Worm (Caenorhabditis elegans): ENCODE results near the gene B0303.11.

Gene B0303.11

ce11 chrIII:8744765-8745164 is 34.6 kb upstream of the B0303.11 start:
- TF ChIP-seq nfya-1 (tag; optimal IDR thresholded peaks at IDR 0.05): no peak
- TF ChIP-seq ceh-24 (tag; optimal IDR thresholded peaks at IDR 0.05): no peak
- TF ChIP-seq ceh-31 (tag; optimal IDR thresholded peaks at IDR 0.05): no peak
- no peak for TF ChIP-seq F13H6.1 (tag; optimal IDR thresholded peaks at IDR 0.05)
- TF ChIP-seq tbx-7 (tag; optimal IDR thresholded peaks at IDR 0.05): no peak
- TF ChIP-seq lin-11 (tag; optimal IDR thresholded peaks at IDR 0.05): no peak
- no peak for TF ChIP-seq fax-1 (tag; optimal IDR thresholded peaks at IDR 0.05)

ce11 chrIII:8743796-8744404 is 33.7 kb upstream of the B0303.11 start, which contains the start of gene ZK370.6:
Gene ZK370.6, minus strand, starts transcription at chrIII:8743846.
- TF ChIP-seq unc-42 (tag; optimal IDR thresholded peaks at IDR 0.05): peak; percentile 91
- no peak for TF ChIP-seq mec-3 (tag; optimal IDR thresholded peaks at IDR 0.05; ENCODE audit: borderline replicate concordance)

ce11 chrIII:8742584-8742983 is 32.4 kb upstream of the B0303.11 start:
- TF ChIP-seq rnt-1 (tag; optimal IDR thresholded peaks at IDR 0.05): no peak
- TF ChIP-seq nhr-232 (tag; optimal IDR thresholded peaks at IDR 0.05): no peak
- TF ChIP-seq ceh-31 (tag; optimal IDR thresholded peaks at IDR 0.05): no peak
- TF ChIP-seq lim-6 (tag; optimal IDR thresholded peaks at IDR 0.05): no peak
- no peak for TF ChIP-seq ceh-34 (tag; optimal IDR thresholded peaks at IDR 0.05)
- TF ChIP-seq ceh-30 (tag; optimal IDR thresholded peaks at IDR 0.05): no peak
- no peak for TF ChIP-seq ceh-45 (GFP tag; IDR thresholded peaks at IDR 0.05)
- no peak for TF ChIP-seq hlh-13 (GFP tag; optimal IDR thresholded peaks at IDR 0.05)
- no peak for TF ChIP-seq odd-2 (tag; optimal IDR thresholded peaks at IDR 0.05)
- no peak for TF ChIP-seq F13H6.1 (tag; optimal IDR thresholded peaks at IDR 0.05)
- TF ChIP-seq ceh-22 (tag; optimal IDR thresholded peaks at IDR 0.05): no peak
- no peak for TF ChIP-seq ets-4 (tag; optimal IDR thresholded peaks at IDR 0.05)
- TF ChIP-seq ceh-19 (GFP tag; optimal IDR thresholded peaks at IDR 0.05): no peak
- TF ChIP-seq K02D7.2 (tag; optimal IDR thresholded peaks at IDR 0.05): no peak
- TF ChIP-seq elt-2 (tag; optimal IDR thresholded peaks at IDR 0.05): no peak
- TF ChIP-seq unc-3 (GFP tag; conservative IDR thresholded peaks at IDR 0.05): no peak
- TF ChIP-seq unc-3 (tag; optimal IDR thresholded peaks at IDR 0.05): no peak

ce11 chrIII:8741955-8742354 is 31.7 kb upstream of the B0303.11 start:
- TF ChIP-seq unc-86 (tag; optimal IDR thresholded peaks at IDR 0.05) (no peak), pat-9 (tag; optimal IDR thresholded peaks at IDR 0.05) (no peak), pag-3 (tag; optimal IDR thresholded peaks at IDR 0.05; ENCODE audit: borderline replicate concordance) (no peak), pha-4 (tag; optimal IDR thresholded peaks at IDR 0.05) (no peak), ceh-24 (tag; optimal IDR thresholded peaks at IDR 0.05) (no peak), ceh-14 (tag; optimal IDR thresholded peaks at IDR 0.05) (no peak), dve-1 (tag; optimal IDR thresholded peaks at IDR 0.05) (no peak), ceh-2 (tag; optimal IDR thresholded peaks at IDR 0.05) (no peak), ceh-6 (GFP tag; optimal IDR thresholded peaks at IDR 0.05) (no peak), C08G9.2 (tag; optimal IDR thresholded peaks at IDR 0.05) (no peak), ceh-19 (GFP tag; optimal IDR thresholded peaks at IDR 0.05) (no peak), ama-1 (optimal IDR thresholded peaks at IDR 0.05) (no peak), T23F11.4 (GFP tag; optimal IDR thresholded peaks at IDR 0.05) (no peak), pax-1 (tag; optimal IDR thresholded peaks at IDR 0.05) (no peak), ztf-16 (tag; optimal IDR thresholded peaks at IDR 0.05) (no peak)

Data from whole organism, late embryonic.